Fruit fly (Drosophila melanogaster) whole organism, embryonic: ENCODE measurements around the gene CG43085.

Experiments used
- Aef1 ChIP-seq: fragments of 200-800 bp; sonication (Bioruptor generic); IDR thresholded peaks from 3 replicates; pipeline ENCODE4 v1.3.6; 2022; ENCODE audit warnings: missing biosample characterization, missing genetic modification characterization
- B-H2 ChIP-seq: fragments of 200-800 bp; sonication (Bioruptor generic); optimal IDR thresholded peaks from 2 replicates; lab custom pipeline; 2018; ENCODE audit warnings: missing biosample characterization, mild to moderate bottlenecking, missing genetic modification characterization
- CG10267 ChIP-seq: fragments of 200-800 bp; sonication (Bioruptor generic); optimal IDR thresholded peaks from 2 replicates; lab custom pipeline; 2018; ENCODE audit warnings: missing biosample characterization, mild to moderate bottlenecking, missing genetic modification characterization, moderate library complexity
- CG10959 ChIP-seq: fragments of 200-800 bp; sonication (Bioruptor generic); IDR thresholded peaks from 2 replicates; pipeline ENCODE4 v1.3.6; 2022; ENCODE audit warnings: missing biosample characterization, missing genetic modification characterization
- CG12942 ChIP-seq: fragments of 200-800 bp; sonication (Bioruptor generic); optimal IDR thresholded peaks from 3 replicates; lab custom pipeline; 2016; ENCODE audit warnings: missing biosample characterization, missing genetic modification characterization
- CG13123 ChIP-seq: fragments of 200-800 bp; sonication (Bioruptor generic); optimal IDR thresholded peaks from 2 replicates; lab custom pipeline; 2016; ENCODE audit warnings: missing biosample characterization, missing genetic modification characterization
- CG13894 ChIP-seq: fragments of 200-800 bp; sonication (Bioruptor generic); optimal IDR thresholded peaks from 3 replicates; lab custom pipeline; 2018; ENCODE audit warnings: missing biosample characterization, mild to moderate bottlenecking, missing genetic modification characterization, moderate library complexity
- CG14050 ChIP-seq: fragments of 200-800 bp; sonication (Bioruptor generic); IDR thresholded peaks from 3 replicates; pipeline ENCODE4 v1.3.6; 2022; ENCODE audit warnings: missing biosample characterization, missing genetic modification characterization
- CG17328 ChIP-seq: fragments of 200-800 bp; sonication (Bioruptor generic); IDR thresholded peaks from 2 replicates; pipeline ENCODE4 v1.3.6; 2022; ENCODE audit warnings: missing biosample characterization, missing genetic modification characterization
- CG2129 ChIP-seq: fragments of 200-800 bp; sonication (Bioruptor generic); IDR thresholded peaks from 2 replicates; pipeline ENCODE4 v1.3.6; 2022; ENCODE audit warnings: missing biosample characterization, missing genetic modification characterization; ENCODE audit not compliant: partially characterized antibody
- CG4707 ChIP-seq: fragments of 200-800 bp; sonication (Bioruptor generic); optimal IDR thresholded peaks from 2 replicates; lab custom pipeline; 2018; ENCODE audit warnings: missing biosample characterization, mild to moderate bottlenecking, missing genetic modification characterization, moderate library complexity
- CG5953 ChIP-seq: fragments of 200-800 bp; sonication (Bioruptor generic); IDR thresholded peaks from 2 replicates; pipeline ENCODE4 v1.3.6; 2022; ENCODE audit warnings: missing biosample characterization, missing genetic modification characterization
- CG6175 ChIP-seq: fragments of 200-800 bp; sonication (Bioruptor generic); IDR thresholded peaks from 3 replicates; pipeline ENCODE4 v1.3.6; 2022; ENCODE audit warnings: missing biosample characterization, missing genetic modification characterization
- CG8944 ChIP-seq: fragments of 200-800 bp; sonication (Bioruptor generic); optimal IDR thresholded peaks from 3 replicates; lab custom pipeline; 2016; ENCODE audit warnings: missing biosample characterization, missing genetic modification characterization
- CG9797 ChIP-seq: fragments of 200-800 bp; sonication (Bioruptor generic); optimal IDR thresholded peaks from 3 replicates; lab custom pipeline; 2018; ENCODE audit warnings: missing biosample characterization, mild to moderate bottlenecking, missing genetic modification characterization
- CkIIα-i1 ChIP-seq: fragments of 200-800 bp; sonication (Bioruptor generic); IDR thresholded peaks from 2 replicates; pipeline ENCODE4 v1.3.6; 2022; ENCODE audit warnings: missing biosample characterization, missing genetic modification characterization
- D ChIP-seq, 2 experiments: fragments of 200-800 bp in 1 of 2; fragments of >200 bp in 1 of 2; sonication (Bioruptor generic) in 1 of 2; optimal IDR thresholded peaks; 2 replicates in 1 of 2; 3 replicates in 1 of 2; lab custom pipeline; 2017; ENCODE audit warnings: mild to moderate bottlenecking in 1 of 2, missing biosample characterization in 1 of 2, missing genetic modification characterization in 1 of 2, missing genetic modification reagents in 1 of 2
- Fer3 ChIP-seq: fragments of 200-800 bp; sonication (Bioruptor generic); optimal IDR thresholded peaks from 2 replicates; lab custom pipeline; 2018; ENCODE audit warnings: missing biosample characterization, mild to moderate bottlenecking, missing genetic modification characterization, moderate library complexity
- Hmr ChIP-seq: fragments of 200-800 bp; sonication (Bioruptor generic); optimal IDR thresholded peaks from 3 replicates; lab custom pipeline; 2017; ENCODE audit warnings: mild to moderate bottlenecking, missing biosample characterization, missing genetic modification reagents, missing genetic modification characterization
- Hr78 ChIP-seq, 2 experiments: fragments of 200-800 bp in 1 of 2; fragments of >200 bp in 1 of 2; sonication (Bioruptor generic) in 1 of 2; optimal IDR thresholded peaks; 2 replicates each; lab custom pipeline; 2017 to 2019; ENCODE audit warnings: missing biosample characterization in 2 of 2, missing genetic modification characterization in 2 of 2, mild to moderate bottlenecking in 1 of 2, moderate library complexity in 1 of 2
- NC2α ChIP-seq: fragments of 200-800 bp; sonication (Bioruptor generic); optimal IDR thresholded peaks from 2 replicates; lab custom pipeline; 2016; ENCODE audit warnings: missing biosample characterization, missing genetic modification characterization
- Sox100B ChIP-seq: fragments of 200-800 bp; sonication (Bioruptor generic); optimal IDR thresholded peaks from 3 replicates; lab custom pipeline; 2018; ENCODE audit warnings: missing biosample characterization, mild to moderate bottlenecking, missing genetic modification characterization
- Spps ChIP-seq: fragments of 200-800 bp; sonication (Bioruptor generic); optimal IDR thresholded peaks from 2 replicates; lab custom pipeline; 2018; ENCODE audit warnings: missing biosample characterization, mild to moderate bottlenecking, missing genetic modification characterization
- Ssrp ChIP-seq: fragments of 200-800 bp; sonication (Bioruptor generic); optimal IDR thresholded peaks from 2 replicates; lab custom pipeline; 2018; ENCODE audit warnings: missing biosample characterization, mild to moderate bottlenecking, missing genetic modification characterization, moderate library complexity
- Taf1 ChIP-seq: fragments of 200-800 bp; sonication (Bioruptor generic); IDR thresholded peaks from 2 replicates; pipeline ENCODE4 v1.3.6; 2022; ENCODE audit warnings: missing biosample characterization, missing genetic modification characterization
- al ChIP-seq: fragments of 200-800 bp; sonication (Bioruptor generic); IDR thresholded peaks from 2 replicates; pipeline ENCODE4 v1.3.6; 2022; ENCODE audit warnings: missing biosample characterization, missing genetic modification characterization
- bcd ChIP-seq: fragments of 200-800 bp; sonication (Bioruptor generic); optimal IDR thresholded peaks from 2 replicates; lab custom pipeline; 2017; ENCODE audit warnings: missing biosample characterization, mild to moderate bottlenecking, missing genetic modification characterization
- ci ChIP-seq: fragments of 200-800 bp; sonication (Bioruptor generic); IDR thresholded peaks from 3 replicates; pipeline ENCODE4 v1.3.6; 2022; ENCODE audit warnings: missing biosample characterization, missing genetic modification characterization
- crol ChIP-seq: fragments of 200-800 bp; sonication (Bioruptor generic); IDR thresholded peaks from 2 replicates; pipeline ENCODE4 v1.3.6; 2022; ENCODE audit warnings: missing biosample characterization, missing genetic modification characterization
- dmrt99B ChIP-seq: fragments of 200-800 bp; sonication (Bioruptor generic); optimal IDR thresholded peaks from 2 replicates; lab custom pipeline; 2018; ENCODE audit warnings: missing biosample characterization, mild to moderate bottlenecking, missing genetic modification characterization, moderate library complexity
- en ChIP-seq: fragments of 200-800 bp; sonication (Bioruptor generic); optimal IDR thresholded peaks from 2 replicates; lab custom pipeline; 2016; ENCODE audit warnings: missing biosample characterization, missing genetic modification characterization
- gcm2 ChIP-seq: fragments of 200-800 bp; sonication (Bioruptor generic); optimal IDR thresholded peaks from 2 replicates; lab custom pipeline; 2016; ENCODE audit warnings: missing biosample characterization, missing genetic modification characterization
- jigr1 ChIP-seq: fragments of 200-800 bp; sonication (Bioruptor generic); IDR thresholded peaks from 3 replicates; pipeline ENCODE4 v1.3.6; 2022; ENCODE audit warnings: missing biosample characterization, missing genetic modification characterization
- jumu ChIP-seq: fragments of 200-800 bp; sonication (Bioruptor generic); optimal IDR thresholded peaks from 3 replicates; lab custom pipeline; 2016; ENCODE audit warnings: missing biosample characterization, missing genetic modification characterization
- lov ChIP-seq, 2 experiments: fragments of 200-800 bp in 1 of 2; fragments of >200 bp in 1 of 2; sonication (Bioruptor generic) in 1 of 2; IDR thresholded peaks in 1 of 2; optimal IDR thresholded peaks in 1 of 2; 2 replicates in 1 of 2; 3 replicates in 1 of 2; pipeline versions ENCODE4 v1.3.6 to Lab custom; 2017 to 2022; ENCODE audit warnings: missing biosample characterization in 1 of 2, missing genetic modification characterization in 1 of 2
- maf-S ChIP-seq: fragments of 200-800 bp; sonication (Bioruptor generic); optimal IDR thresholded peaks from 2 replicates; lab custom pipeline; 2016; ENCODE audit warnings: missing biosample characterization, missing genetic modification characterization
- mam ChIP-seq: fragments of 200-800 bp; sonication (Bioruptor generic); optimal IDR thresholded peaks from 3 replicates; lab custom pipeline; 2016; ENCODE audit warnings: missing biosample characterization, missing genetic modification characterization
- mld ChIP-seq: fragments of 200-800 bp; sonication (Bioruptor generic); IDR thresholded peaks from 3 replicates; pipeline ENCODE4 v1.3.6; 2022; ENCODE audit warnings: missing biosample characterization, missing genetic modification characterization; ENCODE audit not compliant: partially characterized antibody
- pb ChIP-seq: fragments of 200-800 bp; sonication (Bioruptor generic); optimal IDR thresholded peaks from 3 replicates; lab custom pipeline; 2016; ENCODE audit warnings: missing biosample characterization, missing genetic modification characterization
- peb ChIP-seq: fragments of 200-800 bp; sonication (Bioruptor generic); IDR thresholded peaks from 2 replicates; pipeline ENCODE4 v1.3.6; 2022; ENCODE audit warnings: missing biosample characterization, missing genetic modification characterization
- pzg ChIP-seq: fragments of 200-800 bp; sonication (Bioruptor generic); optimal IDR thresholded peaks from 3 replicates; lab custom pipeline; 2018; ENCODE audit warnings: missing biosample characterization, mild to moderate bottlenecking, missing genetic modification characterization, moderate library complexity
- ranshi ChIP-seq: fragments of 200-800 bp; sonication (Bioruptor generic); IDR thresholded peaks from 2 replicates; pipeline ENCODE4 v1.3.6; 2022; ENCODE audit warnings: missing biosample characterization, missing genetic modification characterization
- sens-2 ChIP-seq: fragments of 200-800 bp; sonication (Bioruptor generic); IDR thresholded peaks from 2 replicates; pipeline ENCODE4 v1.3.6; 2022; ENCODE audit warnings: missing biosample characterization, missing genetic modification characterization
- slou ChIP-seq: fragments of 200-800 bp; sonication (Bioruptor generic); optimal IDR thresholded peaks from 3 replicates; lab custom pipeline; 2016; ENCODE audit warnings: missing biosample characterization, missing genetic modification characterization
- sna ChIP-seq: fragments of 200-800 bp; sonication (Bioruptor generic); IDR thresholded peaks from 2 replicates; pipeline ENCODE4 v1.3.6; 2022; ENCODE audit warnings: missing biosample characterization, missing genetic modification characterization; ENCODE audit not compliant: partially characterized antibody
- tll ChIP-seq, 2 experiments: fragments of 200-800 bp in 1 of 2; fragments of >200 bp in 1 of 2; sonication (Bioruptor generic) in 1 of 2; optimal IDR thresholded peaks; 2 replicates each; lab custom pipeline; 2017 to 2019; ENCODE audit warnings: missing biosample characterization in 2 of 2, missing genetic modification characterization in 2 of 2, mild to moderate bottlenecking in 1 of 2, moderate library complexity in 1 of 2
- vnd ChIP-seq: fragments of 200-800 bp; sonication (Bioruptor generic); IDR thresholded peaks from 3 replicates; pipeline ENCODE4 v1.3.6; 2022; ENCODE audit warnings: missing biosample characterization, missing genetic modification characterization; ENCODE audit not compliant: partially characterized antibody
- zen ChIP-seq: fragments of 200-800 bp; sonication (Bioruptor generic); optimal IDR thresholded peaks from 3 replicates; lab custom pipeline; 2018; ENCODE audit warnings: missing biosample characterization, mild to moderate bottlenecking, missing genetic modification characterization, moderate library complexity

The CG43085 gene

DNA sequence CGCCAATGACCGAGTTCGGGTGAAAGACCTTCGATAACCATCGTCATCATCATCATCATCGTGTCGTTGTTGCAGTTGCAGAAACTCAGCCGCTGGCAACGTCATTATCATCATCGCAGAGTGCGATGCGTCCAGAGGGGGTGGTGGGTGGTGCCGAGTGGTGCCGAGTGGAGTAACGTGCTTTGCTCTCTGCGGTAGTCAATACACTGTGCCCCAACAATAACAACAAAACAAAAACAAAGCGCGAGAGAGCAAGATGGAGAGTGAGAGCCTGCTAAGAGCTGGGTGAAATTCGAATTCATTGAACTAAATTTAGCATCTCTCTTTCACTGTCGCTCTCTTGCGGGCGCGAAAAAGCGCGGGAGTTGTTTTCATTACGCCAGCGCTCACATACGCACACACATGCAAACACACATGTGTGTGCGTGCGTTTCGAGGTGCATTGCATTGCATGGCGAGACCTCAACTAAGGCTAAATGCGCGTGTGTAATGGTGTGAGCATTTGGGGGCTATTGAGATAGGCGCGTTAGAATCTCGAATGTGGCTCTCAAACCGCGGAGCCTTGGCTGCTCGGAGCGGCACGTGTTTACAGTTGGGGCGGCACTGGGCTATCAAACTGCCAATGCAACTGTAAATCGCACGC is 34.6 kb downstream of the CG43085 start (continued):
- TF ChIP-seq Taf1 (no peak), CG12942 (GFP tag; lab: Kevin White, UChicago) (no peak), crol (GFP tag; lab: Robert Waterston, UW) (peak; percentile 87), sens-2 (GFP tag; lab: Robert Waterston, UW) (0 out of 2 replicates have a peak, but pooled peaks have one; percentile 18), CG13894 (tag; lab: Kevin White, UChicago) (no peak), bcd (no peak), ci (GFP tag; lab: Robert Waterston, UW) (peak; percentile 55; the same call in 1 of the 3 replicates), Sox100B (no peak), vnd (GFP tag; lab: Robert Waterston, UW) (0 out of 3 replicates have a peak, but pooled peaks have one; percentile 30), Aef1 (no peak), lov (optimal IDR thresholded peaks at IDR 0.05; lab: Kevin White, UChicago) (no peak), lov (GFP tag; IDR thresholded peaks at IDR 0.05; lab: Robert Waterston, UW) (peak; percentile 48; the same call in 1 of the 3 replicates), CG9797 (GFP tag; lab: Kevin White, UChicago) (no peak), Hr78 (GFP tag; optimal IDR thresholded peaks at IDR 0.05; lab: Kevin White, UChicago) (peak in 1 of 2 experiments; percentile 14), pzg (GFP tag; lab: Kevin White, UChicago) (no peak), CG4707 (GFP tag; lab: Kevin White, UChicago) (no peak), ranshi (GFP tag; lab: Robert Waterston, UW) (no peak), Ssrp (no peak), al (no peak), sna (GFP tag; lab: Robert Waterston, UW) (no peak), CG14050 (GFP tag; lab: Robert Waterston, UW) (no peak), CG2129 (GFP tag; lab: Robert Waterston, UW) (no peak), pb (no peak), jumu (no peak), CG10959 (GFP tag; lab: Robert Waterston, UW) (no peak), Fer3 (no peak), CkIIα-i1 (GFP tag; lab: Robert Waterston, UW) (no peak), zen (no peak), mam (no peak), CG5953 (GFP tag; lab: Robert Waterston, UW) (no peak), Hmr (GFP tag; lab: Kevin White, UChicago) (no peak), CG13123 (GFP tag; lab: Kevin White, UChicago) (no peak), peb (GFP tag; lab: Robert Waterston, UW) (no peak), slou (GFP tag; lab: Kevin White, UChicago) (no peak), tll (GFP tag; optimal IDR thresholded peaks at IDR 0.05; lab: Kevin White, UChicago) (no peak), B-H2 (GFP tag; lab: Kevin White, UChicago) (no peak), jigr1 (GFP tag; lab: Robert Waterston, UW) (no peak), D (optimal IDR thresholded peaks at IDR 0.05; lab: Kevin White, UChicago) (no peak), D (GFP tag; optimal IDR thresholded peaks at IDR 0.05; lab: Kevin White, UChicago) (no peak), NC2α (GFP tag; lab: Kevin White, UChicago) (no peak), maf-S (GFP tag; lab: Kevin White, UChicago) (no peak), mld (GFP tag; lab: Robert Waterston, UW) (no peak), CG6175 (0 out of 3 replicates have a peak, but pooled peaks have one; percentile 6), CG10267 (tag; lab: Kevin White, UChicago) (no peak), gcm2 (GFP tag; lab: Kevin White, UChicago) (no peak), dmrt99B (tag; lab: Kevin White, UChicago) (no peak), CG17328 (no peak), Spps (tag; lab: Kevin White, UChicago) (no peak), en (GFP tag; lab: Kevin White, UChicago) (no peak), CG8944 (no peak)
